Worm (Caenorhabditis elegans): ENCODE results near the gene T01H3.2.

T01H3.2 gene

DNA sequence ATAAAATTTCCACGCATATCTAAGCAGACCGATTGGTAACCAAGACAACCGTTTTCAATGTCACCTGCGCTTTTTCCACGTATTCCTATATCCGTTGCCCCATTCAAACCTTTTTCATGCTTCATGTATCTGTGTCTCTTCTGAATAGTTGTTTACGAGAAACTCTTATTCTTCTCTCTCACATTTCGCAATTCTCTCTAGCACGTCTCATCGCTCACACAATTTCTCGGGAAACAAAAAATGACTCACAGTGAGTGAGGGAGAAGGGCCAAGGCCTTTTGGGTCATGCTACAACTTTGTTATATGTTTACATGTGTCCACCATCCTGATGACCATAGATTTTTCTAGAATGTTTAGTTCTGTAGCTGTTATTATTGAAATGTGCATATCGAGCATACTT, 9.5 kb upstream of the T01H3.2 start (continued):
- TF ChIP-seq swsn-7 (tag; optimal IDR thresholded peaks at IDR 0.05) (peak; percentile 37), zip-4 (GFP tag; optimal IDR thresholded peaks at IDR 0.05) (peak; percentile 57), rnt-1 (tag; optimal IDR thresholded peaks at IDR 0.05) (peak; percentile 33), lin-15B (tag; optimal IDR thresholded peaks at IDR 0.05) (no peak), fkh-8 (tag; optimal IDR thresholded peaks at IDR 0.05) (peak; percentile 98), unc-30 (tag; optimal IDR thresholded peaks at IDR 0.05) (no peak), nhr-71 (tag; optimal IDR thresholded peaks at IDR 0.05) (peak; percentile 83), pqm-1 (tag; optimal IDR thresholded peaks at IDR 0.05) (no peak), nhr-19 (GFP tag; conservative IDR thresholded peaks at IDR 0.05) (no peak), lir-3 (tag; optimal IDR thresholded peaks at IDR 0.05; ENCODE audit: poor library complexity) (no peak), zag-1 (tag; optimal IDR thresholded peaks at IDR 0.05) (no peak), C34B4.2 (tag; optimal IDR thresholded peaks at IDR 0.05) (no peak), mab-9 (GFP tag; IDR thresholded peaks at IDR 0.05) (no peak)

DNA sequence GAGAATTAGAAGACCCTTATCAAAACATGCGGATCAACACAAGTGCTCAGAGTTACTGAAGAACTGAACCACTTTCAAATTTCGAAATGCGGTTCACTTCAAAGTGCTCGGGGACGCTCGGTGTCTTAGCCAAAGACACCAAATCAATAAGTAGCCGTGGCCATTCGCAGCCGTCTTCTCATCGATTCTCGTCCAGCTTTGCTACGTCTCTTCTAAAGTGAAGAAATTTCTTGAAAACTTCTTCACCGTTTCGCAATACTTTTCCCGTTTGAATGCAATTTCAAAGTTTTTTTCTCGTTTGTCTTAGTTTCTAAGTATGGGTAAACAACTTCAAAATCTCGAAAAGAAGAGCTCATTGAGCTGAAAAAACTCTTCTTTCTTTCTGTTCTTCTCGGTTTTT, 7.1 kb upstream of the T01H3.2 start:
- TF ChIP-seq lin-14 (GFP tag; optimal IDR thresholded peaks at IDR 0.05) (peak; percentile 78), mdl-1 (tag; optimal IDR thresholded peaks at IDR 0.05) (no peak), efl-1 (optimal IDR thresholded peaks at IDR 0.05) (peak; percentile 2 to 3), efl-1 (GFP tag; optimal IDR thresholded peaks at IDR 0.05 in 1 of 2) (no peak), pax-3 (tag; optimal IDR thresholded peaks at IDR 0.05) (no peak), lin-39 (tag; optimal IDR thresholded peaks at IDR 0.05) (no peak), ceh-82 (tag; optimal IDR thresholded peaks at IDR 0.05) (peak; percentile 12 to 68 (median 22)), nhr-90 (tag; optimal IDR thresholded peaks at IDR 0.05; ENCODE audit: poor library complexity) (no peak), nhr-71 (tag; optimal IDR thresholded peaks at IDR 0.05) (peak; percentile 6), fkh-10 (GFP tag; optimal IDR thresholded peaks at IDR 0.05) (peak; percentile 29), lsy-2 (tag; optimal IDR thresholded peaks at IDR 0.05) (peak; percentile 6 to 37), F16B12.6 (tag; optimal IDR thresholded peaks at IDR 0.05) (peak; percentile 14), lin-35 (GFP tag; optimal IDR thresholded peaks at IDR 0.05) (peak in 1 of 2 experiments; percentile 16), fkh-8 (tag; optimal IDR thresholded peaks at IDR 0.05) (peak; percentile 8)

DNA sequence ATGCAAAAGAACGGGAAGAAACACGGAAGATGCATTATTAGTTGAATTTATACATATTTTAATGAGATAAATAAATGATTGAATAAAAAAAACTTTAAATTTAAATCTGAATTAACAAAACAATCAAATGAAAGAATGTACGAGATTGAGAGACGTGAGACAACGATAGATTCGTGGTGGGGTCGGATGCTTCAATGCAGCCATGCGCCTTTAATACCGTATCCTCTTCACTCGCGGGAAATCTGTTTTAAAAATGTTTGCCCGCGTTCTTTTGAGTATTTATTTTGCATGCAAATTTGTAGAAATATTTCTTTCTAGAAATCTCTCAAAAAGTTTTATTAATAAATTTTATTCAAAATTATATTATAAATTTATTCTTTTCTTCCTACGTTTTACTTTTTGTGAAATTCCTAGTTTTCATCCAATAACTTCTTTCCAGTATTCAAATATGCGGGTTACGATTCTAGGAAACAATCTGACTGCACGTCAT, 2.6 kb upstream of the T01H3.2 start, which contains the start of gene perm-1:
perm-1 (plus strand) TSS at position 440 of the 490 bp plus-strand sequence.
- TF ChIP-seq zip-4 (GFP tag; optimal IDR thresholded peaks at IDR 0.05): no peak
- peak in 1 of 2 experiments; percentile 46 for TF ChIP-seq lsy-2 (tag; optimal IDR thresholded peaks at IDR 0.05)

DNA sequence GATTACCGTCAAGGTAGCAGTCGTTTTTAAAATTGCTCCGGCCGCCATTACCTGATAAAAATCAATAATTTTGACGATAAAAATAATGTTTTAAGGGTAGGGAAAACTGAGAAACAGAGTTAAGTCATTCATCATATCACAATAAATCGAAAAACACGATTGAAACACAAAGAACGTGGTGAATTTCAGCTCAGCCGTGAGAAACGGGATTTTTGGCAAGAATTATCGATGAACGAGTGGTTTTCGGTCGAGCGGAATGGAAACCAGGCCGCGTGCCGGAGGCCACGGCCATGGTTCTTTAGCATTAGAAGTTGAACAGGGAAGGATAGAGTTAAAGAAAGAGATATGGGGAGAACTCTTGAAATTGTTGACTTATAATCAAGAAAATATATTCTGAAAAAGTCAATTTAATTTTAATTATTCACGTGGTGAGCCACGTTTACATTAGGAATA, 1.5 kb upstream of the T01H3.2 start, which contains the start of the genes vha-4 and T01H3.5:
vha-4 (minus strand) TSS at position 51 of the 453 bp plus-strand sequence.
T01H3.5 (plus strand) TSS at position 351 of the 453 bp plus-strand sequence.
- TF ChIP-seq snu-23 (GFP tag; optimal IDR thresholded peaks at IDR 0.05) (peak; percentile 6), C34B4.2 (tag; optimal IDR thresholded peaks at IDR 0.05) (no peak), nhr-28 (tag; optimal IDR thresholded peaks at IDR 0.05) (no peak), nhr-19 (GFP tag; conservative IDR thresholded peaks at IDR 0.05) (no peak), lsy-2 (tag; optimal IDR thresholded peaks at IDR 0.05) (peak in 1 of 2 experiments; percentile 21), nhr-12 (tag; optimal IDR thresholded peaks at IDR 0.05) (no peak), dpl-1 (GFP tag; optimal IDR thresholded peaks at IDR 0.05) (peak in 1 of 3 experiments; percentile 23), ztf-11 (tag; optimal IDR thresholded peaks at IDR 0.05) (no peak), sup-37 (GFP tag; optimal IDR thresholded peaks at IDR 0.05) (no peak), lin-35 (GFP tag; optimal IDR thresholded peaks at IDR 0.05) (peak in 1 of 2 experiments; percentile 5), vab-15 (tag; optimal IDR thresholded peaks at IDR 0.05) (no peak), jun-1 (tag; optimal IDR thresholded peaks at IDR 0.05) (no peak)

Data from whole organism, L1 larva.